Worm (Caenorhabditis elegans): ENCODE measurements around the gene lys-6.
A peak's percentile ranks its signal among the peaks of the same experiment; 100 is the strongest.

Gene lys-6

DNA sequence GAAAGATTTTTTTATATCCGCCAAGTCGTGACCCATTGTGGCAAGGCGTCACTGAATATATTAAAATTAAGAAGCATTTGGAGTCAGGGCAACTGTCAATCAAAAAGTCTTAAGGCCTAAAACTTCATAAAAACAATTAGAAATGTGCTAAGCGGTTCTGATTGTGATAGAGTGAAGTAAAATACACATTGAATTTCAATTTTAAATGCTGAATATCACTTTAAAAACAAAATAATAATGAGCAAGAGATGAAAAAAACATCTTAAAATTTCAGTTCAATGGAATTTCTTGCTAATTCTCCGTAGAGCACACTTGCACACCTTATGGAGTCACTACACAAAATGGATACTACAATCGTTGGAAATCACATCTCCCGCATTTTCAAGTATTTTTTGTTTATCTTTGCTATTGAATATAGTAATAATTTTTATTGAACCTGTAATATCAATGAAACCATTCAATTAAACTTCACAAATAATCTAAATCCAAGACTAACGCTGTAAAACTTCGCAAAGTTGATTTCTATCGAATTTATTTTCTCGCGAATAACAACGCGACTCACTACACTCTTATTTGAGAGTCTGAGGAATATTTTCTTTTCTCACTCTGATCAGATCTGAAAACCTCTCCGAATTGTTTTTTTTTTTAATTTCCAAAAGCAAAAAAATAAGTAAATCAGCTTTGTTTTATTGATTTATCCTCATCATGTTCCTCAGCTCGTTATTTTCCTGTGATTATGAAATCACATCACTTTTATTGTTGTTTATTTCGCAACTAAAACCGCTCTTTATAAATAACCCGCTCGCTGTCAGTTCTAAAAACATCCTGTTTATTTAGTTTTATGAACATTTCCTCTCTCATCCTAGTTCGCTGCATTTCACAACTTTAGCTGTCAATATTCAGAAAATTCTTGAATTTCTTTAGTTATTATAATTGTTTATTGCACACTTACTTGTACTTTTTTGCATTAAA lies 8.0 kb upstream of the lys-6 start, which contains the start of gene mars-1 (continued):
- TF ChIP-seq ztf-11 (tag; optimal IDR thresholded peaks at IDR 0.05): no peak
- TF ChIP-seq lin-15B (tag; optimal IDR thresholded peaks at IDR 0.05): peak; percentile 80
- TF ChIP-seq nhr-76 (tag; optimal IDR thresholded peaks at IDR 0.05): no peak
- peak; percentile 25 for TF ChIP-seq fkh-10 (GFP tag; optimal IDR thresholded peaks at IDR 0.05)
- TF ChIP-seq mdl-1 (tag; optimal IDR thresholded peaks at IDR 0.05): no peak

DNA sequence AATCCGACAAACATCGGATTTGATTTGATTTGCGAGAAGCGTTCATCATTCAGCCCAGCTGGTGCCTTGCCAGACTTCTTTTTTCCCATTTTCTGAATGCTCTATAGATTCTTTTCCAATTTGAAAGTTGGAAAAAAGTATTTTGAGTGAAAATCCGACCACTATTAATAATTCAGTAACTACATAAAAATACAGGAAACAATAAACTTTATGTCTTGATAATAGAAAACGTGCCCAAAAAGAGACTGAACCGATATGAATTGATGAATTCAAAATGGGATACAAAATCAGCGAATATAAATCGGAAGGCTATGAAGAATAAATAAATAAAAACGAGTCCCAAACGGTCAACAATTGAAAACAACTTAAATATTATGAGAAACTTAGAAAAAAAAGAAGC lies 4.0 kb upstream of the lys-6 start, which contains the start of gene F58B3.4:
Gene F58B3.4 (minus strand): TSS at position 101 of the 400 bp plus-strand sequence.
- no peak for TF ChIP-seq daf-12 (tag; optimal IDR thresholded peaks at IDR 0.05)
- no peak for TF ChIP-seq nfya-1 (tag; optimal IDR thresholded peaks at IDR 0.05; ENCODE audit: insufficient read depth)
- TF ChIP-seq nhr-67 (tag; optimal IDR thresholded peaks at IDR 0.05): no peak
- no peak for TF ChIP-seq elt-2 (tag; optimal IDR thresholded peaks at IDR 0.05)
- no peak for TF ChIP-seq mdl-1 (tag; optimal IDR thresholded peaks at IDR 0.05)

DNA sequence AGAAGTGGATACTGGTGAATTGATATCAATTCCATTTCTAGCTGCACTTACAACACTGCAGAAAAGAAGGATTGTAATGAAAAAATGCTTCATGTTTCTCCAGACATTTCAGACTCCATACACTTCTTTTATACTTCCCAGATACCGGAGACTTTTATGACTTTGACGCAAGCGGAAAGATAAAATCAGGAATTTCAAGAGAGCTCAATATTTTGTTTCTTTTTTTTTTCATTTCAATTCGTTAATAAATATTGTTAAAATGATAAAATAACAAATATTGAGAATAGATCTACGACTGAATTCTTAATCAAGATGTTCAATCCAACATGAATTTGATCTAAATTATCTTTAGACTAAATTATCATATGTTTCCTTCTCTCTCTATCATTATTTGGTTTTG lies 2.3 kb downstream of the lys-6 start, which contains the start of gene lys-5:
Gene lys-5 (minus strand): TSS at position 101 of the 400 bp plus-strand sequence.
- TF ChIP-seq elt-2 (tag; optimal IDR thresholded peaks at IDR 0.05) (peak; percentile 7), nhr-67 (tag; optimal IDR thresholded peaks at IDR 0.05) (no peak)

DNA sequence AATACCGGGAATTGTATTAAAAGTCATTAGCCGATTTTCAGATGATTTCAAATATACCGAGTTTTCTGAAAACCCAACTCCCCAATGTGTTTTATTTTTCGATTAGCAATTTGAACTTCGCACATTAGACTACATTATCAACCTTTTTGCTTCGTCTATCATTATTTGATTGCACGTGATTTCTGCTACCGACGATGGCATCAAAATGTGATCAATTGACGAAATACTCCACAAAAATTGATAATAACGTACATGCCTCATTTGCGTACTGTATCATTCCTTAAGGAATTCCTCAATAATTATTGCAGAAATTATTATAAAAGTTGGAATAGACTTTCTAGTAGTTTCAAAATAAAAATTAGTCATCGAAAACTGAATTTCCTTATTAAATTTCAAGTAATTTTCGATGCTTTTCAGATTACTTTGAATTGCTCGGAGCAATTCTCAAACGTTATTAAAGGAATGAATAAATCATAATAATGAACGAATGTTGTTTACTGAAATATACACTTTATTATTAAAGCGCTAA lies 3.9 kb downstream of the lys-6 start:
- TF ChIP-seq elt-2 (tag; optimal IDR thresholded peaks at IDR 0.05) (peak; percentile 77), pha-4 (tag; optimal IDR thresholded peaks at IDR 0.05) (peak; percentile 13), pqm-1 (tag; optimal IDR thresholded peaks at IDR 0.05) (peak; percentile 74), daf-12 (tag; optimal IDR thresholded peaks at IDR 0.05) (no peak), ceh-9 (tag; optimal IDR thresholded peaks at IDR 0.05) (no peak), R02D3.7 (tag; optimal IDR thresholded peaks at IDR 0.05) (no peak), nhr-11 (tag; optimal IDR thresholded peaks at IDR 0.05) (no peak)

DNA sequence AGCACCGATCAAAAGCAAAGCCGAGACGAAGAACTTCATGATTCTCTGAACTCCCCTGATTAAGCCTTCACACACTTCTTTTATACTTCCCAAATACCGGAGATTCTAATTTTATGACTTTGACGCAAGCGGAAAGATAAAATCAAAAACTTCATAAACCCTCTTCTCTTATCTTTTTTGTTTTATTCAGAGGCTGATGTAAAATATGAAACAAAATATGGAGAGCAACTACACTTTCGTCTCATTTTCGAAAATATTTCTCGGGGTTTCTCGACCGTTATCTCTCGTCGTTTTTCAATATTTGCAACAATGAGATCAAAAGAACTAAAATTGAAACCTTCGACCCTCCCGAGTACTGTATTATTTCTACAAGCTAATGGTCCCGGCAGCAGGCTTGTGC lies 4.7 kb downstream of the lys-6 start, which contains the start of gene lys-4:
Gene lys-4 (minus strand): TSS at position 115 of the 400 bp plus-strand sequence.
- peak; percentile 82 for TF ChIP-seq elt-2 (tag; optimal IDR thresholded peaks at IDR 0.05)
- TF ChIP-seq pqm-1 (tag; optimal IDR thresholded peaks at IDR 0.05): peak; percentile 75
- TF ChIP-seq tbx-2 (tag; optimal IDR thresholded peaks at IDR 0.05): no peak

DNA sequence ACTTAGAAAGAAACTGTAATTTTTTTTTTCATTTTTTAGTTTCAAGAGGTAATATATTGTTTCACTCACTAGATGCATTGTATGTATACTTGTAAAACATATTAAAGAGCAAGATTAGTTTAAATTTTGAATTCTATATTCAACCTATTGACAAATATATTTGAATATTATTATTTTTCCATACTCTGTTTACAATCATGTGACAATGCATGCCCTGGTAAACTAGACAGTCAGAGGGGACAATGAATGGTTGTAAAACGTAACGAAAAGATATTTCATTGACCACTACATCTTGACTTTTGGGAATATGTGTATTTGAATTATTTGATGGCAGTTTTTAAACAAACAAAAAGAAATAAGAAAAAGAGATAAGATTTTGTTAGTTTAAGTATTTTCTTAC lies 5.4 kb downstream of the lys-6 start:
- TF ChIP-seq pha-4 (tag; optimal IDR thresholded peaks at IDR 0.05) (peak; percentile 36), nhr-12 (tag; optimal IDR thresholded peaks at IDR 0.05) (no peak)

DNA sequence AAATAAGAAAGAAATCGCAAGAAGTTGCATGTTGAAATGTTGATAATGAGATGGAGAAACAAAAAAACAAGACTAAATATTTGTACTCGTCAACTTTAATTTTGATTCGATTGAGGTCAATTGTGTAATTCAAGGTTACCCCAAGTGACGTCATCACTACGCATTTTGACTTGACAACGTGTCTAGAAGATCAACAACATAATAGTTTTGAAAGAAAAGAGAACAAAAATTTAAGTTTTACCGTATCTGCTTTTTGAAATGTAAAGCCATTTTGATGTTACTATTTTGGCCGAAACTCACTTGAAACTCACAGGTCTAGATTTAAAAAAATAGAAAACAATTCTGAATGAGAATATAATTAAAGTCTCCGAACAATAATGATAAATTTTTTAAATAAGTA lies 6.8 kb downstream of the lys-6 start, which contains the start of gene dsl-5:
Gene dsl-5 (minus strand): TSS at position 101 of the 400 bp plus-strand sequence.
- TF ChIP-seq nhr-25 (tag; optimal IDR thresholded peaks at IDR 0.05) (peak; percentile 12), tbx-2 (tag; optimal IDR thresholded peaks at IDR 0.05) (no peak), daf-12 (tag; optimal IDR thresholded peaks at IDR 0.05) (no peak), lin-15B (tag; optimal IDR thresholded peaks at IDR 0.05) (no peak), unc-39 (tag; optimal IDR thresholded peaks at IDR 0.05) (no peak)

DNA sequence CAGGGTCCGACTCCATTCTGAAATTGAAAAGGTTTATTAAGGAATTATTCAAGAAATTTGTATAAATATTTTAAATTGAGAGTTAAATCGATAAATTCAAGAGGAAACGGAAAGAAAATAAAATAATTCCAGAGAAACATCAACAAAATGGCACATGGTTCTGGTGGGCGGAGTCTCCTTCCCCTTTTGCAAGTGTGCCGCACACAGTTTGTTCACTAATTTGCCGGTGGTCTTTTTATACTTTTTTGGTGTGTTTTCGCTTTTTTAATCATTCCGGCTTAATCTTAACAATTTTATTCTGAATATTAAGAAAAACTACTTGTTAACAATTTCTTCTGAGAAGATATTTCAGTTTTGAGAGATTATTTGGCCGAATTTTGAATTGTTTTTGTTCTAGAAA lies 22.8 kb downstream of the lys-6 start, which contains the start of the genes ragc-1 and Y24F12A.1:
Gene ragc-1 (minus strand): TSS at position 25 of the 400 bp plus-strand sequence.
Gene Y24F12A.1 (plus strand): TSS at position 346 of the 400 bp plus-strand sequence.
- TF ChIP-seq nhr-23 (tag; optimal IDR thresholded peaks at IDR 0.05) (peak; percentile 19), nhr-12 (tag; optimal IDR thresholded peaks at IDR 0.05) (no peak), snpc-4 (tag; optimal IDR thresholded peaks at IDR 0.05) (peak; percentile 71), skn-1 (tag; optimal IDR thresholded peaks at IDR 0.05) (no peak), elt-2 (tag; optimal IDR thresholded peaks at IDR 0.05) (peak; percentile 47), mml-1 (tag; optimal IDR thresholded peaks at IDR 0.05) (no peak), ztf-11 (tag; optimal IDR thresholded peaks at IDR 0.05) (no peak), nfya-1 (tag; optimal IDR thresholded peaks at IDR 0.05; ENCODE audit: insufficient read depth) (peak; percentile 59), pha-4 (tag; optimal IDR thresholded peaks at IDR 0.05) (peak; percentile 84), lin-15B (tag; optimal IDR thresholded peaks at IDR 0.05) (peak; percentile 42), lin-39 (tag; optimal IDR thresholded peaks at IDR 0.05) (peak; percentile 37), daf-12 (tag; optimal IDR thresholded peaks at IDR 0.05) (no peak), nhr-25 (tag; optimal IDR thresholded peaks at IDR 0.05) (no peak), lsy-12 (tag; optimal IDR thresholded peaks at IDR 0.05) (no peak), egl-27 (tag; optimal IDR thresholded peaks at IDR 0.05) (no peak), elt-3 (tag; optimal IDR thresholded peaks at IDR 0.05) (no peak), ama-1 (optimal IDR thresholded peaks at IDR 0.05) (no peak), ceh-16 (tag; optimal IDR thresholded peaks at IDR 0.05) (no peak), elt-1 (tag; optimal IDR thresholded peaks at IDR 0.05) (no peak), ceh-28 (tag; optimal IDR thresholded peaks at IDR 0.05) (no peak), ztf-4 (tag; optimal IDR thresholded peaks at IDR 0.05) (no peak), egl-5 (tag; optimal IDR thresholded peaks at IDR 0.05) (peak; percentile 42), nhr-11 (tag; optimal IDR thresholded peaks at IDR 0.05) (no peak)
